Worm (Caenorhabditis elegans): ENCODE results near the gene irld-29.
"Not testable (repeated sequence)": the region's sequence is repeated elsewhere in the genome, so short reads cannot be mapped to it uniquely, and the experiment has no call there.

The irld-29 gene

DNA sequence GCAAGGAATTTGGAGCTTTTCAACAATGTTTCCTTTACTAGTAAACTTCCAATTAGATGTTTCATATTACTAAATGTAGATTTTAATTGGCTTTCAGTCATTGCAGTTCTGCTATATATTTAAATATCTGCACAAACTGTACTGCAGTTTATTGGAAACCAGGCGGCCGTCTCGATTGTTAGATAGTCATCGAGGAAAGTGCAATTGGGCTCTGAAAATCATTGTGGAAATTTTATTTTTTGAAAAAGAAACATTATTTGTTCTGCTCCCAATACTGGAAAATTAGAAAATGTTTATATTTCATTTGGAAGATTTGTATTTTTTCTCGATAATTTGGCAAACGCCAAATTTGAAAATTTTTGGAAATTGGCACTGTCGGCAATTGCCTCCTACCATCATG, at the start of gene irld-29:
irld-29 (minus strand) TSS at position 101 of the 400 bp plus-strand sequence.
- no peak for TF ChIP-seq nhr-48 (tag; optimal IDR thresholded peaks at IDR 0.05)
- TF ChIP-seq arid-1 (GFP tag; conservative IDR thresholded peaks at IDR 0.05): no peak
- no peak for TF ChIP-seq zip-2 (tag; optimal IDR thresholded peaks at IDR 0.05)
- TF ChIP-seq nhr-42 (GFP tag; IDR thresholded peaks at IDR 0.05): no peak
- TF ChIP-seq nhr-10 (tag; optimal IDR thresholded peaks at IDR 0.05): no peak

DNA sequence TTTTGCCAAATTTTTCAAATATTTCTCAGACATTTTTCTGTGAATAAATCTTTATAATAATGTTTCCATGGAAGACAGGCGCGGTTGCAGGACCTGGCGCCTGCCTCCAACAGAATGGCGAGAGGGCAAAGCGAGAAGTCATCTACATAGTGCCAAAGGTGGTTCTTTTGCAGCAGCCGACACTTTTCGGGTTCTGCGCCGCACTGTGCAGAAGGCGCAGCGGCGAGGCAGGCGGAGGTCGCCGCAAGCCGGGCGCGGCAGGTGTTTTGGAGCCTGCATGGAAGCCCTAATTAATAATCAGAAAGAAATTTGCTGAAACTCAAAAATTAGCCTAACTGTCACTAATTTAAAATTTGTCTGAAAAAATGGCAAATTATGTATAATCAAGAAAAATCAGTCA, 5.1 kb upstream of the irld-29 start:
- TF ChIP-seq daf-19 (GFP tag; conservative IDR thresholded peaks at IDR 0.05) (no peak), set-16 (GFP tag; IDR thresholded peaks at IDR 0.05) (peak; percentile 93)

DNA sequence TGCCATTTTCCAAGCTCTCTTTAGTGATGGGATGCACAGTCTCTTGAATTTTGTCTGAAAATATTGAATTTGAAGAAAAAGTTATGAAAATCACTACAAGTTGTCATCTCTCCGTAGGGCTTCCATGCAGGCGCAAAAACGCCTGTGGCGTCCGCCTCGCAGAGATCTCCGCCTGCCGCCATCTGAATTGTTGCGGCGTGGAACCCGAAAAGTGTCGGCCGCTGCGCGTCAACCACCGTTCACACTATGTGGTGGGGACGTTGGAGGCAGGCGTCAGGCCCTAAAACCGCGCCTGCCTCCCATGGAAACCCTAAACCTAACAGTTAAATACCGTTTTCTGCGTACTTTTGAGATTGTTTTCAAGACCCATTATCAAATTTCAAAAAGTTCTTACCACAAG, 3.6 kb upstream of the irld-29 start:
- TF ChIP-seq set-16 (GFP tag; IDR thresholded peaks at IDR 0.05): peak; percentile 69; the same call in 1 of the 2 replicates
- 0 out of 2 replicates have a peak, but pooled peaks have one; percentile 32 for TF ChIP-seq dmd-8 (GFP tag; IDR thresholded peaks at IDR 0.05)
- peak; percentile 60; the same call in 1 of the 2 replicates for TF ChIP-seq egl-43 (GFP tag; IDR thresholded peaks at IDR 0.05)
- TF ChIP-seq dpl-1 (GFP tag; optimal IDR thresholded peaks at IDR 0.05): no peak

DNA sequence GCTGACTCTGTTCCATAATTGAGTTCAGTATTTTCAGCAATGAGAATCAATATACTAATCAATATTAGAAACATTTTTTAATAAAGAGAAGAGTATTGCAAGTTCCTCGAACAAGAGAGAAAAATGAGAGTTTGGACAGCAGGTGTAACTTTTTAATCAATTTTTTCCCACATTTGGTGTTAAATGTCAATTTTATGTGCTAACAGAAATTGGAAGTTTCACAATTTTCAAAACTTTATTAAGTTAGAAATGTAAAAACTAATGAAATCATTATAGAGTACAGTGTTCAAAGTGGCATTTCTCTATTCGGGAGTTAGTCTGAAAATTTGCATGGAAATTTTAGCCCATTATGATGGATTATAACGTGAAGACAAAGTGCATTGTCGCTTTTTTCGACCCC, 2.8 kb upstream of the irld-29 start, which contains the start of gene irld-30:
irld-30 (minus strand) TSS at position 101 of the 400 bp plus-strand sequence.
- TF ChIP-seq attf-4 (tag; optimal IDR thresholded peaks at IDR 0.05) (no peak), T20F7.1 (GFP tag; optimal IDR thresholded peaks at IDR 0.05) (no peak), nhr-10 (tag; optimal IDR thresholded peaks at IDR 0.05) (no peak), zip-2 (tag; optimal IDR thresholded peaks at IDR 0.05) (no peak), dmd-6 (GFP tag; IDR thresholded peaks at IDR 0.05) (no peak), nhr-41 (GFP tag; IDR thresholded peaks at IDR 0.05) (no peak), lin-38 (GFP tag; IDR thresholded peaks at IDR 0.05) (no peak), ama-1 (optimal IDR thresholded peaks at IDR 0.05) (no peak), F26F4.8 (GFP tag; conservative IDR thresholded peaks at IDR 0.05) (no peak), ZK337.2 (GFP tag; IDR thresholded peaks at IDR 0.05) (no peak), ctbp-1 (GFP tag; IDR thresholded peaks at IDR 0.05) (no peak), Y75B8A.6 (GFP tag; IDR thresholded peaks at IDR 0.05) (no peak), zfp-3 (GFP tag; conservative IDR thresholded peaks at IDR 0.05) (no peak), nhr-42 (GFP tag; IDR thresholded peaks at IDR 0.05) (no peak), pha-4 (GFP tag; IDR thresholded peaks at IDR 0.05) (no peak), pha-4 (tag; optimal IDR thresholded peaks at IDR 0.05) (no peak)

DNA sequence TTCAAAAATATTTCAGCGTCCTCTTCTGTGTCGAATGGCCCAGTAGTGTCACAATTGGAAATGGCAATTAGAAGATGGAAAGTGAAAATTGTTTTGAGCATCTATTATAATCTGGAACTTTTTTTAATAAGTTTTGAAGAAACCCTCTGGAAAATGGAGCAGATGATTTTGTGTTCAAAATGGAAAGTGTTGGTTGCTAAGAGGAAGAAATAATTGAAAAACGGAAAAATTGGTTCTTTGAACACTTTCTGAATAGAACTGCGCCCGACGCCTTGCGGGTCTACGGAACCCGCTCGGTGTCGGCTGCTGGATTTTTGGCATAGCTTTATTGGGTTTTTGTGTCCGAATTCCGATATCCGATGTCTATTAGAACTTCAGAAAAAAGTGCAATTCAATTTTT, 2.3 kb downstream of the irld-29 start, which contains the start of gene irld-28:
irld-28 (minus strand) TSS at position 101 of the 400 bp plus-strand sequence.
- TF ChIP-seq fos-1 (tag; optimal IDR thresholded peaks at IDR 0.05): no peak
- TF ChIP-seq aha-1 (tag): peak; percentile 3
- no peak for TF ChIP-seq gei-8 (GFP tag; optimal IDR thresholded peaks at IDR 0.05)
- TF ChIP-seq madf-9 (GFP tag; conservative IDR thresholded peaks at IDR 0.05): no peak

DNA sequence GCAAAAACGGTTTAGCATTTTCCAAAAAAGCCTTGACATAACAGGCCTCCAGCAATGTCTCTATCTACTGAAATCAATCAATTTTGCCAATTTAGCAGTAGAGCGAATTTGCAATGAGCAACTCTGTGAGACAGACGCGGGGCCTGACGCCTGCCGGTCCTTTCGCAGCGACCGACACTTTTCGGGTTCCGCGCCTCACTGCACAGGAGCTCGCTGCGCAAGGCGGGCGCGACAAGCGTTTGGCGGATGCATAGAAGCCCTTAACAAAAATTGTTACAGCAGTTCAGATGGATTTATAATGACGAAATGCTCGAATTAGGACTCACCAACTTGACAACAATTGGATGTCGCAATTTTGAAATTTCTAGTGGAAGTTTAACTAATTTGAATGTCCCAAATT, 5.6 kb downstream of the irld-29 start:
- TF ChIP-seq set-16 (GFP tag; IDR thresholded peaks at IDR 0.05) (peak; percentile 89), egl-43 (GFP tag; IDR thresholded peaks at IDR 0.05) (peak; percentile 69), Y105C5A.15 (GFP tag; IDR thresholded peaks at IDR 0.05) (0 out of 2 replicates have a peak, but pooled peaks have one; percentile 16), D1046.2 (GFP tag; IDR thresholded peaks at IDR 0.05) (0 out of 2 replicates have a peak, but pooled peaks have one; percentile 10)

DNA sequence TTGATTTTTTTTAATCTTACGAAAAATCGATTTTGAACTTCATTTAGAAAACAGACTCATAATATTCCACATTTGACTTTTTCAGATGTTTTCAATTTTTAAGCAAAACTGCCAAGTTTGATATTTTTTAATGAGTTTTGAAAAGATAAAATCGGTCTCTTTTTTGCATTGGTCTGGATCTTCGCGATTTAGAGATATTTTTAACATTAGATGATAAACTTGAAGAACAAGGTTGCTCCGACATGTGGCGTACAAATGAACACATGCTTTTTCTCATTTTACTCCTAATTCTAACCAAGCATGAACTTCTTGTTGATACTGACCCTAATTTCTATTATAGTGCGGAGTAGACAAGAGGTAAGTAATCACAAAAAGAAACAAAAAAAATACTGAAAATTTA, 6.8 kb downstream of the irld-29 start, which contains the start of gene irld-32:
irld-32 (plus strand) TSS at position 301 of the 400 bp plus-strand sequence.
- TF ChIP-seq lin-15B (tag; optimal IDR thresholded peaks at IDR 0.05); hlh-11 (tag; optimal IDR thresholded peaks at IDR 0.05); lin-1 (GFP tag; IDR thresholded peaks at IDR 0.05): not testable (repeated sequence)
